Fruit fly (Drosophila melanogaster) whole organism, embryonic: Measurements from ENCODE around the gene Mob3.

ENCODE experiments used
- Aef1 ChIP-seq: fragments of 200-800 bp; sonication (Bioruptor generic); IDR thresholded peaks from 3 replicates; pipeline ENCODE4 v1.3.6; 2022; ENCODE audit warnings: missing biosample characterization, missing genetic modification characterization
- Bdp1 ChIP-seq: fragments of 200-800 bp; sonication (Bioruptor generic); optimal IDR thresholded peaks from 3 replicates; lab custom pipeline; 2016; ENCODE audit warnings: missing biosample characterization, missing genetic modification characterization
- BtbVII ChIP-seq: fragments of 200-800 bp; sonication (Bioruptor generic); optimal IDR thresholded peaks from 3 replicates; lab custom pipeline; 2017; ENCODE audit warnings: missing biosample characterization, mild to moderate bottlenecking, missing genetic modification characterization
- CG1024 ChIP-seq: fragments of 200-800 bp; sonication (Bioruptor generic); IDR thresholded peaks from 2 replicates; pipeline ENCODE4 v1.3.6; 2022; ENCODE audit warnings: missing biosample characterization, missing genetic modification characterization
- CG10274 ChIP-seq: fragments of 200-800 bp; sonication (Bioruptor generic); optimal IDR thresholded peaks from 3 replicates; lab custom pipeline; 2017; ENCODE audit warnings: missing biosample characterization, mild to moderate bottlenecking, missing genetic modification characterization
- CG10543 ChIP-seq: fragments of 200-800 bp; sonication (Bioruptor generic); optimal IDR thresholded peaks from 3 replicates; lab custom pipeline; 2017; ENCODE audit warnings: missing biosample characterization, mild to moderate bottlenecking, missing genetic modification characterization, moderate library complexity
- CG10565 ChIP-seq: fragments of 200-800 bp; sonication (Bioruptor generic); optimal IDR thresholded peaks from 3 replicates; lab custom pipeline; 2016; ENCODE audit warnings: missing biosample characterization, mild to moderate bottlenecking, missing genetic modification characterization
- CG10979 ChIP-seq: fragments of 200-800 bp; sonication (Bioruptor generic); optimal IDR thresholded peaks from 2 replicates; lab custom pipeline; 2018; ENCODE audit warnings: missing biosample characterization, mild to moderate bottlenecking, missing genetic modification characterization, moderate library complexity
- CG11560 ChIP-seq: fragments of 200-800 bp; sonication (Bioruptor generic); IDR thresholded peaks from 3 replicates; pipeline ENCODE4 v1.3.6; 2022; ENCODE audit warnings: missing biosample characterization, missing genetic modification characterization
- CG12219 ChIP-seq: fragments of 200-800 bp; sonication (Bioruptor generic); optimal IDR thresholded peaks from 3 replicates; lab custom pipeline; 2018; ENCODE audit warnings: missing biosample characterization, mild to moderate bottlenecking, missing genetic modification characterization
- CG14965 ChIP-seq: fragments of 200-800 bp; sonication (Bioruptor generic); optimal IDR thresholded peaks from 2 replicates; lab custom pipeline; 2016; ENCODE audit warnings: missing biosample characterization, missing genetic modification characterization, borderline replicate concordance
- CG1647 ChIP-seq: fragments of 200-800 bp; sonication (Bioruptor generic); optimal IDR thresholded peaks from 3 replicates; lab custom pipeline; 2016; ENCODE audit warnings: missing biosample characterization, missing genetic modification characterization
- CG16779 ChIP-seq: fragments of 200-800 bp; sonication (Bioruptor generic); IDR thresholded peaks from 2 replicates; pipeline ENCODE4 v1.3.6; 2022; ENCODE audit warnings: missing biosample characterization, missing genetic modification characterization
- CG17612 ChIP-seq: fragments of 200-800 bp; sonication (Bioruptor generic); IDR thresholded peaks from 2 replicates; pipeline ENCODE4 v1.3.6; 2022; ENCODE audit warnings: missing biosample characterization, missing genetic modification characterization
- CG32532 ChIP-seq: fragments of 200-800 bp; sonication (Bioruptor generic); IDR thresholded peaks from 2 replicates; pipeline ENCODE4 v1.3.6; 2022; ENCODE audit warnings: missing biosample characterization, missing genetic modification characterization
- CG4854 ChIP-seq: fragments of 200-800 bp; sonication (Bioruptor generic); optimal IDR thresholded peaks from 2 replicates; lab custom pipeline; 2016; ENCODE audit warnings: missing biosample characterization, missing genetic modification characterization, inconsistent platforms
- CG6272 ChIP-seq: fragments of 200-800 bp; sonication (Bioruptor generic); IDR thresholded peaks from 2 replicates; pipeline ENCODE4 v1.3.6; 2022; ENCODE audit warnings: missing biosample characterization, missing genetic modification characterization
- CG6791 ChIP-seq: fragments of 200-800 bp; sonication (Bioruptor generic); IDR thresholded peaks from 3 replicates; pipeline ENCODE4 v1.3.6; 2022; ENCODE audit warnings: missing biosample characterization, missing genetic modification characterization; ENCODE audit not compliant: partially characterized antibody
- CG8089 ChIP-seq: fragments of 200-800 bp; sonication (Bioruptor generic); optimal IDR thresholded peaks from 3 replicates; lab custom pipeline; 2016; ENCODE audit warnings: missing biosample characterization, missing genetic modification characterization
- CG8765 ChIP-seq: fragments of 200-800 bp; sonication (Bioruptor generic); IDR thresholded peaks from 2 replicates; pipeline ENCODE4 v1.3.6; 2022; ENCODE audit warnings: missing biosample characterization, missing genetic modification characterization
- CG8924 ChIP-seq: fragments of 200-800 bp; optimal IDR thresholded peaks from 3 replicates; lab custom pipeline; 2019; ENCODE audit warnings: missing biosample characterization, mild to moderate bottlenecking, missing genetic modification characterization, moderate library complexity
- CG9437 ChIP-seq: fragments of 200-800 bp; sonication (Bioruptor generic); optimal IDR thresholded peaks from 2 replicates; lab custom pipeline; 2018; ENCODE audit warnings: missing biosample characterization, mild to moderate bottlenecking, missing genetic modification characterization
- Dp ChIP-seq: fragments of 200-800 bp; sonication (Bioruptor generic); optimal IDR thresholded peaks from 2 replicates; lab custom pipeline; 2018; ENCODE audit warnings: missing biosample characterization, mild to moderate bottlenecking, missing genetic modification characterization, moderate library complexity
- Dref ChIP-seq: fragments of 200-800 bp; sonication (Bioruptor generic); IDR thresholded peaks from 2 replicates; pipeline ENCODE4 v1.3.6; 2022; ENCODE audit warnings: missing biosample characterization, missing genetic modification characterization
- HHEX ChIP-seq: fragments of 200-800 bp; sonication (Bioruptor generic); optimal IDR thresholded peaks from 3 replicates; lab custom pipeline; 2017; ENCODE audit warnings: missing biosample characterization, mild to moderate bottlenecking, missing genetic modification characterization, missing genetic modification reagents
- Hr39 ChIP-seq: fragments of >200 bp; optimal IDR thresholded peaks from 2 replicates; lab custom pipeline; 2017
- Lim3 ChIP-seq: fragments of 200-800 bp; sonication (Bioruptor generic); IDR thresholded peaks from 2 replicates; pipeline ENCODE4 v1.3.6; 2022; ENCODE audit warnings: missing biosample characterization, missing genetic modification characterization
- Lpt ChIP-seq: fragments of >200 bp; optimal IDR thresholded peaks from 2 replicates; lab custom pipeline; 2018; ENCODE audit warnings: missing biosample characterization, missing genetic modification characterization
- MBD-R2 ChIP-seq: fragments of 200-800 bp; sonication (Bioruptor generic); IDR thresholded peaks from 2 replicates; pipeline ENCODE4 v1.3.6; 2022; ENCODE audit warnings: missing biosample characterization, missing genetic modification characterization
- Max ChIP-seq: fragments of 200-800 bp; sonication (Bioruptor generic); optimal IDR thresholded peaks from 2 replicates; lab custom pipeline; 2016; ENCODE audit warnings: missing biosample characterization, mild to moderate bottlenecking, missing genetic modification characterization
- Mes4 ChIP-seq: fragments of 200-800 bp; sonication (Bioruptor generic); optimal IDR thresholded peaks from 2 replicates; lab custom pipeline; 2016; ENCODE audit warnings: missing biosample characterization, missing genetic modification characterization
- TFAM ChIP-seq: fragments of 200-800 bp; sonication (Bioruptor generic); optimal IDR thresholded peaks from 2 replicates; lab custom pipeline; 2017; ENCODE audit warnings: missing biosample characterization, missing genetic modification characterization, inconsistent platforms
- YL-1 ChIP-seq: fragments of 200-800 bp; sonication (Bioruptor generic); optimal IDR thresholded peaks from 3 replicates; lab custom pipeline; 2017; ENCODE audit warnings: missing biosample characterization, mild to moderate bottlenecking, missing genetic modification characterization
- amos ChIP-seq: fragments of 200-800 bp; sonication (Bioruptor generic); IDR thresholded peaks from 2 replicates; pipeline ENCODE4 v1.3.6; 2022; ENCODE audit warnings: missing biosample characterization, missing genetic modification characterization; ENCODE audit not compliant: partially characterized antibody
- bowl ChIP-seq: fragments of 200-800 bp; sonication (Bioruptor generic); IDR thresholded peaks from 2 replicates; pipeline ENCODE4 v1.3.6; 2022; ENCODE audit warnings: missing biosample characterization, missing genetic modification characterization
- btn ChIP-seq: fragments of 200-800 bp; sonication (Bioruptor generic); optimal IDR thresholded peaks from 2 replicates; lab custom pipeline; 2016; ENCODE audit warnings: missing biosample characterization, missing genetic modification characterization
- caup ChIP-seq: fragments of 200-800 bp; sonication (Bioruptor generic); optimal IDR thresholded peaks from 3 replicates; lab custom pipeline; 2017; ENCODE audit warnings: missing biosample characterization, mild to moderate bottlenecking, missing genetic modification characterization, moderate library complexity; ENCODE audit not compliant: severe bottlenecking
- dpn ChIP-seq, 2 experiments: fragments of 200-800 bp; sonication (Bioruptor generic); optimal IDR thresholded peaks; 3 replicates each; lab custom pipeline; 2016; ENCODE audit warnings: missing biosample characterization in 2 of 2, missing genetic modification characterization in 2 of 2
- gce ChIP-seq: fragments of 200-800 bp; sonication (Bioruptor generic); IDR thresholded peaks from 3 replicates; pipeline ENCODE4 v1.3.6; 2022; ENCODE audit warnings: missing biosample characterization, missing genetic modification characterization
- inv ChIP-seq: fragments of 200-800 bp; sonication (Bioruptor generic); IDR thresholded peaks from 2 replicates; pipeline ENCODE4 v1.3.6; 2022; ENCODE audit warnings: missing biosample characterization, missing genetic modification characterization; ENCODE audit not compliant: partially characterized antibody
- lov ChIP-seq, 2 experiments: fragments of 200-800 bp in 1 of 2; fragments of >200 bp in 1 of 2; sonication (Bioruptor generic) in 1 of 2; IDR thresholded peaks in 1 of 2; optimal IDR thresholded peaks in 1 of 2; 2 replicates in 1 of 2; 3 replicates in 1 of 2; pipeline versions ENCODE4 v1.3.6 to Lab custom; 2017 to 2022; ENCODE audit warnings: missing biosample characterization in 1 of 2, missing genetic modification characterization in 1 of 2
- luna ChIP-seq: fragments of 200-800 bp; sonication (Bioruptor generic); optimal IDR thresholded peaks from 2 replicates; lab custom pipeline; 2016; ENCODE audit warnings: missing biosample characterization, missing genetic modification characterization
- pita ChIP-seq: fragments of 200-800 bp; sonication (Bioruptor generic); optimal IDR thresholded peaks from 2 replicates; lab custom pipeline; 2017; ENCODE audit warnings: missing biosample characterization, mild to moderate bottlenecking, missing genetic modification characterization
- pum ChIP-seq: fragments of 200-800 bp; sonication (Bioruptor generic); optimal IDR thresholded peaks from 2 replicates; lab custom pipeline; 2016; ENCODE audit warnings: missing biosample characterization, missing genetic modification characterization
- sob ChIP-seq: fragments of 200-800 bp; sonication (Bioruptor generic); IDR thresholded peaks from 2 replicates; pipeline ENCODE4 v1.3.6; 2022; ENCODE audit warnings: missing biosample characterization, missing genetic modification characterization
- tap ChIP-seq: fragments of 200-800 bp; optimal IDR thresholded peaks from 3 replicates; lab custom pipeline; 2019; ENCODE audit warnings: missing biosample characterization, mild to moderate bottlenecking, missing genetic modification characterization, moderate library complexity
- tgo ChIP-seq: fragments of 200-800 bp; sonication (Bioruptor generic); IDR thresholded peaks from 3 replicates; pipeline ENCODE4 v1.3.6; 2022; ENCODE audit warnings: missing biosample characterization, missing genetic modification characterization
- ttk ChIP-seq: fragments of 200-800 bp; sonication (Bioruptor generic); IDR thresholded peaks from 2 replicates; pipeline ENCODE4 v2.1.2; 2022; ENCODE audit warnings: missing biosample characterization, missing genetic modification characterization
- zen ChIP-seq: fragments of 200-800 bp; sonication (Bioruptor generic); optimal IDR thresholded peaks from 3 replicates; lab custom pipeline; 2018; ENCODE audit warnings: missing biosample characterization, mild to moderate bottlenecking, missing genetic modification characterization, moderate library complexity

The Mob3 gene

dm6 chr2L:10306518-10307260 is 41.6 kb downstream of the Mob3 start, which contains the start of the genes CG5390 and CG4968 (continued):
- peak; percentile 45; the same call in 1 of the 3 replicates for TF ChIP-seq tgo
- no peak for TF ChIP-seq tap (tag; lab: Kevin White, UChicago)
- peak; percentile 65 for TF ChIP-seq sob (GFP tag; lab: Robert Waterston, UW)
- no peak; the same call in 1 of the 2 replicates for TF ChIP-seq amos (GFP tag; lab: Robert Waterston, UW)
- peak; percentile 50 for TF ChIP-seq Max
- 0 out of 3 replicates have a peak, but pooled peaks have one; percentile 42 for TF ChIP-seq CG6791 (GFP tag; lab: Robert Waterston, UW)
- no peak for TF ChIP-seq pita (GFP tag; lab: Kevin White, UChicago)
- no peak for TF ChIP-seq CG6272 (GFP tag; lab: Robert Waterston, UW)
- peak; percentile 86 for TF ChIP-seq Dref (GFP tag; lab: Robert Waterston, UW)
- no peak for TF ChIP-seq CG1647 (GFP tag; lab: Kevin White, UChicago)
- TF ChIP-seq YL-1: peak; percentile 85
- TF ChIP-seq Dp (GFP tag; lab: Kevin White, UChicago): peak; percentile 58
- TF ChIP-seq dpn (GFP tag; optimal IDR thresholded peaks at IDR 0.05; lab: Kevin White, UChicago): peak; percentile 44 to 69
- no peak for TF ChIP-seq pum (GFP tag; lab: Kevin White, UChicago)
- peak; percentile 32; the same call in 1 of the 2 replicates for TF ChIP-seq ttk
- TF ChIP-seq CG10543: peak; percentile 70
- no peak for TF ChIP-seq CG8765 (GFP tag; lab: Robert Waterston, UW)
- TF ChIP-seq inv (GFP tag; lab: Robert Waterston, UW): no peak
- no peak for TF ChIP-seq Mes4 (GFP tag; lab: Kevin White, UChicago)
- peak; percentile 98 for TF ChIP-seq CG9437
- peak; percentile 62 for TF ChIP-seq CG10979 (tag; lab: Kevin White, UChicago)
- no peak for TF ChIP-seq CG10565 (GFP tag; lab: Kevin White, UChicago)
- peak; percentile 81 for TF ChIP-seq CG8924 (tag; lab: Kevin White, UChicago)
- TF ChIP-seq luna (GFP tag; lab: Kevin White, UChicago): no peak
- peak; percentile 61 for TF ChIP-seq caup (GFP tag; lab: Kevin White, UChicago)
- no peak for TF ChIP-seq CG8089 (GFP tag; lab: Kevin White, UChicago)
- peak; percentile 65 for TF ChIP-seq HHEX (GFP tag; lab: Kevin White, UChicago)
- peak; percentile 38; the same call in 1 of the 3 replicates for TF ChIP-seq Aef1 (GFP tag; lab: Robert Waterston, UW)
- peak; percentile 37 for TF ChIP-seq CG12219 (GFP tag; lab: Kevin White, UChicago)
- peak; percentile 53; the same call in 1 of the 3 replicates for TF ChIP-seq gce
- TF ChIP-seq TFAM: no peak
- TF ChIP-seq MBD-R2 (GFP tag; lab: Robert Waterston, UW): peak; percentile 87
- TF ChIP-seq CG16779 (GFP tag; lab: Robert Waterston, UW): no peak
- TF ChIP-seq zen (tag; lab: Kevin White, UChicago): peak; percentile 33
- TF ChIP-seq CG1024 (GFP tag; lab: Robert Waterston, UW): peak; percentile 17; the same call in 1 of the 2 replicates
- TF ChIP-seq CG32532: peak; percentile 78
- TF ChIP-seq CG11560 (tag; lab: Robert Waterston, UW): no peak
- no peak for TF ChIP-seq Hr39 (lab: Kevin White, UChicago)
- TF ChIP-seq CG4854 (GFP tag; lab: Kevin White, UChicago): no peak
- no peak for TF ChIP-seq Bdp1
- no peak for TF ChIP-seq CG17612 (GFP tag; lab: Robert Waterston, UW)
- TF ChIP-seq CG14965 (GFP tag; lab: Kevin White, UChicago): no peak
- TF ChIP-seq Lim3 (GFP tag; lab: Robert Waterston, UW): no peak
- no peak for TF ChIP-seq Lpt (GFP tag; lab: Kevin White, UChicago)
- peak; percentile 76 for TF ChIP-seq BtbVII (GFP tag; lab: Kevin White, UChicago)
- no peak for TF ChIP-seq btn (GFP tag; lab: Kevin White, UChicago)
- no peak for TF ChIP-seq lov (optimal IDR thresholded peaks at IDR 0.05; lab: Kevin White, UChicago)
- TF ChIP-seq lov (GFP tag; IDR thresholded peaks at IDR 0.05; lab: Robert Waterston, UW): no peak
- peak; percentile 10 for TF ChIP-seq CG10274 (GFP tag; lab: Kevin White, UChicago)
- no peak for TF ChIP-seq bowl
